Worm (Caenorhabditis elegans) whole organism, L3 larva: ENCODE results near the gene T19D12.6.

Experiments
- ceh-28 ChIP-seq: fragments of 150-350 bp; optimal IDR thresholded peaks from 2 replicates; lab custom pipeline; 2014; ENCODE audit warnings: missing biosample characterization, missing genetic modification reagents, missing genetic modification characterization
- egl-27 ChIP-seq: sonication (generic microtip); optimal IDR thresholded peaks from 4 replicates; lab custom pipeline; 2017; ENCODE audit warnings: missing biosample characterization, missing genetic modification reagents, missing genetic modification characterization
- elt-3 ChIP-seq, 3 experiments: fragments of 150-350 bp in 1 of 3; sonication (generic microtip) in 2 of 3; optimal IDR thresholded peaks; 2 replicates in 2 of 3; 4 replicates in 1 of 3; lab custom pipeline; 2014 to 2017; ENCODE audit warnings: missing biosample characterization in 3 of 3, missing genetic modification characterization in 3 of 3
- nfya-1 ChIP-seq: sonication (generic microtip); optimal IDR thresholded peaks from 2 replicates; lab custom pipeline; 2017; ENCODE audit warnings: missing genetic modification characterization, mild to moderate bottlenecking, missing compliant biosample characterization, antibody characterized with exemption, moderate library complexity; ENCODE audit not compliant: insufficient read depth
- pha-4 ChIP-seq: fragments of 150-350 bp; optimal IDR thresholded peaks from 2 replicates; lab custom pipeline; 2014; ENCODE audit warnings: missing biosample characterization, missing genetic modification reagents, missing genetic modification characterization
- snpc-4 ChIP-seq: fragments of 150-350 bp; optimal IDR thresholded peaks from 2 replicates; lab custom pipeline; 2014; ENCODE audit warnings: missing biosample characterization, missing genetic modification characterization

- TF ChIP-seq ceh-28 (no peak), nfya-1 (tag; lab: Kevin White, UChicago) (no peak), pha-4 (no peak), snpc-4 (no peak), egl-27 (tag; lab: Kevin White, UChicago) (no peak), elt-3 (tag; optimal IDR thresholded peaks at IDR 0.05; lab: Kevin White, UChicago) (no peak)
These were observed 15.8 kb upstream of the T19D12.6 start, which contains the start of gene T19D12.10 for ce11 chrII:6658766-6659165.
